Worm (Caenorhabditis elegans) whole organism, L1 larva: ENCODE data around the gene sma-3.

Experiments
- C04F5.9 ChIP-seq: sonication (generic microtip); optimal IDR thresholded peaks from 2 replicates; lab custom pipeline; 2016; ENCODE audit warnings: missing genetic modification characterization, missing compliant biosample characterization
- C16A3.4 ChIP-seq: fragments of 150-350 bp; optimal IDR thresholded peaks from 2 replicates; lab custom pipeline; 2014; ENCODE audit warnings: missing biosample characterization, missing genetic modification characterization
- C34B4.2 ChIP-seq: sonication (generic microtip); optimal IDR thresholded peaks from 2 replicates; lab custom pipeline; 2017; ENCODE audit warnings: mild to moderate bottlenecking, missing genetic modification characterization, missing compliant biosample characterization
- Y116A8C.19 ChIP-seq: sonication (generic microtip); optimal IDR thresholded peaks from 2 replicates; lab custom pipeline; 2016; ENCODE audit warnings: missing compliant biosample characterization, missing genetic modification characterization, borderline replicate concordance
- aha-1 ChIP-seq: fragments of 150-350 bp; optimal IDR thresholded peaks from 2 replicates; lab custom pipeline; 2014; ENCODE audit warnings: missing biosample characterization, missing genetic modification characterization
- ama-1 ChIP-seq: fragments of 150-350 bp; optimal IDR thresholded peaks from 2 replicates; lab custom pipeline; 2014
- blmp-1 ChIP-seq: fragments of 150-350 bp; optimal IDR thresholded peaks from 2 replicates; lab custom pipeline; 2014; ENCODE audit warnings: missing biosample characterization, missing genetic modification characterization
- ceh-63 ChIP-seq: fragments of 200-800 bp; sonication (Bioruptor generic); optimal IDR thresholded peaks from 2 replicates; lab custom pipeline; 2018; ENCODE audit warnings: mild to moderate bottlenecking, missing genetic modification characterization, missing compliant biosample characterization
- ceh-8 ChIP-seq: fragments of 200-800 bp; sonication (Bioruptor generic); optimal IDR thresholded peaks from 2 replicates; lab custom pipeline; 2018; ENCODE audit warnings: mild to moderate bottlenecking, missing genetic modification characterization, moderate library complexity, missing compliant biosample characterization
- ceh-82 ChIP-seq, 3 experiments: fragments of 150-350 bp in 1 of 3; sonication (generic microtip) in 2 of 3; optimal IDR thresholded peaks; 2 replicates each; lab custom pipeline; 2014 to 2017; ENCODE audit warnings: missing biosample characterization in 3 of 3, missing genetic modification characterization in 3 of 3
- ceh-90 ChIP-seq: sonication (generic microtip); optimal IDR thresholded peaks from 2 replicates; lab custom pipeline; 2016; ENCODE audit warnings: missing genetic modification characterization, missing compliant biosample characterization
- ces-1 ChIP-seq: fragments of 150-350 bp; optimal IDR thresholded peaks from 2 replicates; lab custom pipeline; 2014; ENCODE audit warnings: missing biosample characterization, missing genetic modification reagents, missing genetic modification characterization
- dpl-1 ChIP-seq, 3 experiments: fragments of 150-350 bp in 2 of 3; sonication (generic microtip) in 1 of 3; optimal IDR thresholded peaks; 2 replicates each; lab custom pipeline; 2014 to 2017; ENCODE audit warnings: missing biosample characterization in 3 of 3, missing genetic modification characterization in 3 of 3, missing genetic modification reagents in 3 of 3
- efl-1 ChIP-seq, 4 experiments: fragments of 150-350 bp; optimal IDR thresholded peaks in 3 of 4; peaks in 1 of 4; 1 replicate in 1 of 4; 2 replicates in 3 of 4; lab custom pipeline; 2014; ENCODE audit warnings: missing biosample characterization in 2 of 4, missing genetic modification characterization in 2 of 4, missing genetic modification reagents in 2 of 4
- egl-27 ChIP-seq, 2 experiments: fragments of 150-350 bp in 1 of 2; sonication (generic microtip); optimal IDR thresholded peaks; 3 replicates each; lab custom pipeline; 2017 to 2018; ENCODE audit warnings: missing biosample characterization in 2 of 2, missing genetic modification characterization in 2 of 2, missing genetic modification reagents in 2 of 2
- elt-2 ChIP-seq: sonication (generic microtip); optimal IDR thresholded peaks from 2 replicates; lab custom pipeline; 2016; ENCODE audit warnings: missing genetic modification characterization, mild to moderate bottlenecking, inconsistent platforms, missing compliant biosample characterization, missing genetic modification reagents
- elt-3 ChIP-seq, 6 experiments: fragments of 150-350 bp in 1 of 6; sonication (generic microtip); optimal IDR thresholded peaks; 2 replicates each; lab custom pipeline; 2017 to 2018; ENCODE audit warnings: missing biosample characterization in 6 of 6, missing genetic modification characterization in 6 of 6, inconsistent platforms in 1 of 6
- fos-1 ChIP-seq: fragments of 150-350 bp; optimal IDR thresholded peaks from 2 replicates; lab custom pipeline; 2014; ENCODE audit warnings: missing biosample characterization, missing genetic modification characterization
- hlh-4 ChIP-seq: sonication (generic microtip); optimal IDR thresholded peaks from 2 replicates; lab custom pipeline; 2016; ENCODE audit warnings: mild to moderate bottlenecking, missing genetic modification characterization, missing compliant biosample characterization
- lin-14 ChIP-seq: fragments of 200-800 bp; sonication (Bioruptor generic); optimal IDR thresholded peaks from 2 replicates; lab custom pipeline; 2018; ENCODE audit warnings: mild to moderate bottlenecking, missing genetic modification characterization, moderate library complexity, missing compliant biosample characterization
- lin-15B ChIP-seq: fragments of 150-350 bp; sonication (generic microtip); optimal IDR thresholded peaks from 3 replicates; lab custom pipeline; 2014; ENCODE audit warnings: missing biosample characterization, missing genetic modification characterization
- lin-35 ChIP-seq, 2 experiments: fragments of 150-350 bp; optimal IDR thresholded peaks; 2 replicates each; lab custom pipeline; 2014; ENCODE audit warnings: missing biosample characterization in 2 of 2, missing genetic modification characterization in 2 of 2, missing genetic modification reagents in 2 of 2
- lir-3 ChIP-seq: sonication (generic microtip); optimal IDR thresholded peaks from 2 replicates; lab custom pipeline; 2016; ENCODE audit warnings: mild to moderate bottlenecking, missing genetic modification characterization, moderate library complexity, missing compliant biosample characterization; ENCODE audit not compliant: poor library complexity
- lsy-2 ChIP-seq, 2 experiments: fragments of 150-350 bp; optimal IDR thresholded peaks; 2 replicates each; lab custom pipeline; 2014; ENCODE audit warnings: missing biosample characterization in 2 of 2, missing genetic modification characterization in 2 of 2
- mdl-1 ChIP-seq, 2 experiments: fragments of 150-350 bp; optimal IDR thresholded peaks; 2 replicates each; lab custom pipeline; 2014 to 2017; ENCODE audit warnings: missing biosample characterization in 2 of 2, missing genetic modification characterization in 2 of 2, inconsistent platforms in 1 of 2
- mef-2 ChIP-seq: fragments of 150-350 bp; optimal IDR thresholded peaks from 2 replicates; lab custom pipeline; 2014; ENCODE audit warnings: missing biosample characterization, missing genetic modification characterization
- mep-1 ChIP-seq: fragments of 150-350 bp; optimal IDR thresholded peaks from 2 replicates; lab custom pipeline; 2014; ENCODE audit warnings: missing biosample characterization, missing genetic modification characterization
- nhr-11 ChIP-seq: fragments of 150-350 bp; optimal IDR thresholded peaks from 2 replicates; lab custom pipeline; 2014; ENCODE audit warnings: missing biosample characterization, missing genetic modification characterization
- nhr-19 ChIP-seq: fragments of 200-800 bp; sonication (Bioruptor generic); conservative IDR thresholded peaks from 2 replicates; pipeline ENCODE4 v1.3.6; 2022; ENCODE audit warnings: missing genetic modification characterization, missing compliant biosample characterization
- nhr-20 ChIP-seq: sonication (generic microtip); optimal IDR thresholded peaks from 2 replicates; lab custom pipeline; 2016; ENCODE audit warnings: mild to moderate bottlenecking, missing genetic modification characterization, missing compliant biosample characterization
- nhr-237 ChIP-seq: fragments of 150-350 bp; optimal IDR thresholded peaks from 2 replicates; lab custom pipeline; 2014; ENCODE audit warnings: missing biosample characterization, missing genetic modification characterization
- nhr-47 ChIP-seq: sonication (generic microtip); optimal IDR thresholded peaks from 2 replicates; lab custom pipeline; 2016; ENCODE audit warnings: mild to moderate bottlenecking, missing genetic modification characterization, moderate library complexity, missing compliant biosample characterization
- nhr-71 ChIP-seq: sonication (generic microtip); optimal IDR thresholded peaks from 2 replicates; lab custom pipeline; 2016; ENCODE audit warnings: mild to moderate bottlenecking, missing genetic modification characterization, moderate library complexity, missing compliant biosample characterization
- nhr-85 ChIP-seq: sonication (generic microtip); peaks from one replicate; lab custom pipeline; 2016; ENCODE audit warnings: missing genetic modification characterization, inconsistent platforms, missing compliant biosample characterization
- nhr-90 ChIP-seq: sonication (generic microtip); optimal IDR thresholded peaks from 2 replicates; lab custom pipeline; 2016; ENCODE audit warnings: mild to moderate bottlenecking, missing genetic modification characterization, missing compliant biosample characterization; ENCODE audit not compliant: poor library complexity
- rnt-1 ChIP-seq: sonication (generic microtip); optimal IDR thresholded peaks from 2 replicates; lab custom pipeline; 2016; ENCODE audit warnings: mild to moderate bottlenecking, missing genetic modification characterization, moderate library complexity, missing compliant biosample characterization
- snu-23 ChIP-seq: sonication (generic microtip); optimal IDR thresholded peaks from 2 replicates; lab custom pipeline; 2016; ENCODE audit warnings: missing genetic modification characterization, missing compliant biosample characterization
- sptf-1 ChIP-seq: fragments of 150-350 bp; optimal IDR thresholded peaks from 2 replicates; lab custom pipeline; 2014; ENCODE audit warnings: missing biosample characterization, missing genetic modification characterization
- swsn-7 ChIP-seq: sonication (generic microtip); optimal IDR thresholded peaks from 2 replicates; lab custom pipeline; 2016; ENCODE audit warnings: missing genetic modification characterization, missing compliant biosample characterization
- tbx-2 ChIP-seq: sonication (generic microtip); optimal IDR thresholded peaks from 2 replicates; lab custom pipeline; 2016; ENCODE audit warnings: missing genetic modification characterization, missing compliant biosample characterization
- unc-130 ChIP-seq: fragments of 150-350 bp; optimal IDR thresholded peaks from 2 replicates; lab custom pipeline; 2017; ENCODE audit warnings: missing biosample characterization, missing genetic modification characterization, inconsistent platforms
- xbp-1 ChIP-seq: sonication (generic microtip); optimal IDR thresholded peaks from 2 replicates; lab custom pipeline; 2016; ENCODE audit warnings: missing genetic modification characterization, missing compliant biosample characterization
- ztf-11 ChIP-seq, 2 experiments: sonication (generic microtip); optimal IDR thresholded peaks; 2 replicates each; lab custom pipeline; 2016 to 2017; ENCODE audit warnings: missing genetic modification characterization in 2 of 2, missing biosample characterization in 1 of 2, missing compliant biosample characterization in 1 of 2

Gene sma-3

DNA sequence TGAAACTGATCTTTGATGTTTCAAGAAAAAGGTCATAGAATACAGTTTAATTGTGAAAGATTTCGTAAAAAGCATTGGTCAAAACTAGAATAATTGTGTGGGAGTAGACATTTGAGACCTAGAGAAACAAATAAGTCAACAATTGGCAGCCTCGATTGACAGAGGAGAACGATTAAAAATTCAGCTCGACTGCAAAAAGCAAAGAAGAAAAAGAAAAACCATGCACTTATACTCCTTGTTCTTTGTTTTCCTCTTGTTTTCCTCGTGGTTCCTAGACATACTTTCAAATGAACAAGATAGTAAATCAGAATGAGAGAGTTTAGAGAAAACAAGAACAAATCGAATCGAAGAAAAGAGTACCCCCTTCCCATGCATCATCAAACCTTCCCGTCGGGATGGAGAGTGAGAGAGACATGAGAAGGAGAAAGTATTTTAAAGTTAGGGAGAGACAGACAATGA is 6.3 kb downstream of the sma-3 start:
- TF ChIP-seq nhr-20 (peak; percentile 69), nhr-11 (no peak), rnt-1 (tag; lab: Kevin White, UChicago) (peak; percentile 39), C34B4.2 (no peak), efl-1 (optimal IDR thresholded peaks at IDR 0.05; lab: Kevin White, UChicago) (peak; percentile 22 to 49), efl-1 (GFP tag; optimal IDR thresholded peaks at IDR 0.05 in 1 of 2; lab: Kevin White, UChicago) (peak in 1 of 2 experiments; percentile 22), sptf-1 (no peak), lin-14 (GFP tag; lab: Kevin White, UChicago) (peak; percentile 83), ceh-90 (tag; lab: Kevin White, UChicago) (no peak), snu-23 (GFP tag; lab: Kevin White, UChicago) (peak; percentile 78), nhr-47 (tag; lab: Kevin White, UChicago) (peak; percentile 5), lir-3 (tag; lab: Kevin White, UChicago) (peak; percentile 11), blmp-1 (peak; percentile 92), unc-130 (tag; lab: Kevin White, UChicago) (peak; percentile 37), mef-2 (tag; lab: Kevin White, UChicago) (no peak), nhr-90 (peak; percentile 34), ceh-8 (GFP tag; lab: Kevin White, UChicago) (no peak), xbp-1 (tag; lab: Kevin White, UChicago) (peak; percentile 29), swsn-7 (tag; lab: Kevin White, UChicago) (no peak), nhr-19 (GFP tag; lab: Robert Waterston, UW) (peak; percentile 42), lin-15B (tag; lab: Kevin White, UChicago) (no peak), ztf-11 (tag; optimal IDR thresholded peaks at IDR 0.05; lab: Kevin White, UChicago) (no peak), C16A3.4 (tag; lab: Kevin White, UChicago) (peak; percentile 42), fos-1 (tag; lab: Kevin White, UChicago) (no peak), ceh-63 (GFP tag; lab: Kevin White, UChicago) (no peak), mdl-1 (tag; optimal IDR thresholded peaks at IDR 0.05; lab: Kevin White, UChicago) (peak in 1 of 2 experiments; percentile 56), ces-1 (GFP tag; lab: Kevin White, UChicago) (no peak), C04F5.9 (tag; lab: Kevin White, UChicago) (no peak), tbx-2 (tag; lab: Kevin White, UChicago) (peak; percentile 40), dpl-1 (GFP tag; optimal IDR thresholded peaks at IDR 0.05; lab: Kevin White, UChicago) (peak; percentile 36 to 45 (median 40)), lin-35 (GFP tag; optimal IDR thresholded peaks at IDR 0.05; lab: Kevin White, UChicago) (peak; percentile 33 to 70), lsy-2 (tag; optimal IDR thresholded peaks at IDR 0.05; lab: Kevin White, UChicago) (peak; percentile 33 to 72), mep-1 (tag; lab: Kevin White, UChicago) (peak; percentile 76), Y116A8C.19 (tag; lab: Kevin White, UChicago) (no peak), ceh-82 (tag; optimal IDR thresholded peaks at IDR 0.05; lab: Kevin White, UChicago) (peak in 1 of 3 experiments; percentile 9), hlh-4 (tag; lab: Kevin White, UChicago) (no peak), nhr-71 (tag; lab: Kevin White, UChicago) (peak; percentile 70), egl-27 (tag; optimal IDR thresholded peaks at IDR 0.05; lab: Kevin White, UChicago) (no peak), elt-3 (tag; optimal IDR thresholded peaks at IDR 0.05; lab: Kevin White, UChicago) (peak in 2 of 6 experiments; percentile 1 to 51), nhr-237 (tag; lab: Kevin White, UChicago) (no peak), nhr-85 (tag; lab: Kevin White, UChicago) (peak; percentile 80), aha-1 (tag; lab: Kevin White, UChicago) (no peak), ama-1 (no peak), elt-2 (tag; lab: Kevin White, UChicago) (peak; percentile 67)
